Worm (Caenorhabditis elegans) whole organism, L2 larva: ENCODE data around the gene ogdh-1.

Experiments
- C34F6.9 ChIP-seq: fragments of 150-350 bp; optimal IDR thresholded peaks from 2 replicates; lab custom pipeline; 2014; ENCODE audit warnings: missing biosample characterization, missing genetic modification characterization
- F13H6.1 ChIP-seq: sonication (generic microtip); optimal IDR thresholded peaks from 2 replicates; lab custom pipeline; 2016; ENCODE audit warnings: missing genetic modification characterization, missing compliant biosample characterization
- R02D3.7 ChIP-seq: fragments of 150-350 bp; optimal IDR thresholded peaks from 2 replicates; lab custom pipeline; 2014; ENCODE audit warnings: missing biosample characterization, missing genetic modification characterization
- Y55F3AM.14 ChIP-seq: fragments of 200-800 bp; sonication (Bioruptor generic); optimal IDR thresholded peaks from 2 replicates; lab custom pipeline; 2018; ENCODE audit warnings: mild to moderate bottlenecking, missing genetic modification characterization, missing compliant biosample characterization
- ZK546.5 ChIP-seq: sonication (generic microtip); optimal IDR thresholded peaks from 2 replicates; lab custom pipeline; 2017; ENCODE audit warnings: missing biosample characterization, missing genetic modification characterization
- alr-1 ChIP-seq: fragments of 150-350 bp; optimal IDR thresholded peaks from 2 replicates; lab custom pipeline; 2014; ENCODE audit warnings: missing biosample characterization, missing genetic modification characterization
- aly-2 ChIP-seq: fragments of 150-350 bp; optimal IDR thresholded peaks from 2 replicates; lab custom pipeline; 2014; ENCODE audit warnings: missing biosample characterization, missing genetic modification characterization
- ama-1 ChIP-seq: fragments of 150-350 bp; optimal IDR thresholded peaks from 2 replicates; lab custom pipeline; 2018; ENCODE audit warnings: inconsistent platforms
- blmp-1 ChIP-seq: sonication (generic microtip); optimal IDR thresholded peaks from 2 replicates; lab custom pipeline; 2017; ENCODE audit warnings: missing genetic modification characterization, mild to moderate bottlenecking, missing compliant biosample characterization, antibody characterized with exemption, moderate library complexity; ENCODE audit not compliant: insufficient read depth
- ceh-82 ChIP-seq: fragments of 150-350 bp; optimal IDR thresholded peaks from 2 replicates; lab custom pipeline; 2014; ENCODE audit warnings: missing biosample characterization, missing genetic modification characterization
- crh-2 ChIP-seq: sonication (generic microtip); optimal IDR thresholded peaks from 2 replicates; lab custom pipeline; 2017; ENCODE audit warnings: missing biosample characterization, missing genetic modification characterization
- egl-27 ChIP-seq: sonication (generic microtip); optimal IDR thresholded peaks from 3 replicates; lab custom pipeline; 2017; ENCODE audit warnings: missing biosample characterization, missing genetic modification reagents, missing genetic modification characterization
- elt-1 ChIP-seq: fragments of 150-350 bp; optimal IDR thresholded peaks from 2 replicates; lab custom pipeline; 2014; ENCODE audit warnings: missing biosample characterization, missing genetic modification characterization
- elt-3 ChIP-seq: sonication (generic microtip); optimal IDR thresholded peaks from 2 replicates; lab custom pipeline; 2017; ENCODE audit warnings: missing biosample characterization, missing genetic modification characterization
- fos-1 ChIP-seq: fragments of 150-350 bp; optimal IDR thresholded peaks from 2 replicates; lab custom pipeline; 2014; ENCODE audit warnings: missing biosample characterization, missing genetic modification characterization
- lin-11 ChIP-seq: fragments of 150-350 bp; sonication (generic microtip); optimal IDR thresholded peaks from 2 replicates; lab custom pipeline; 2014; ENCODE audit warnings: missing biosample characterization, missing genetic modification characterization, inconsistent platforms, mixed read lengths
- lin-13 ChIP-seq: fragments of 150-350 bp; optimal IDR thresholded peaks from 2 replicates; lab custom pipeline; 2014; ENCODE audit warnings: missing biosample characterization, missing genetic modification reagents, missing genetic modification characterization
- lsy-2 ChIP-seq, 2 experiments: fragments of 150-350 bp in 1 of 2; sonication (generic microtip) in 1 of 2; optimal IDR thresholded peaks; 2 replicates each; lab custom pipeline; 2014 to 2017; ENCODE audit warnings: missing biosample characterization in 2 of 2, missing genetic modification characterization in 2 of 2
- mab-5 ChIP-seq: fragments of 150-350 bp; optimal IDR thresholded peaks from 2 replicates; lab custom pipeline; 2014; ENCODE audit warnings: missing biosample characterization, missing genetic modification characterization
- mbf-1 ChIP-seq: sonication (generic microtip); optimal IDR thresholded peaks from 2 replicates; lab custom pipeline; 2017; ENCODE audit warnings: missing biosample characterization, missing genetic modification characterization
- nhr-10 ChIP-seq: sonication (generic microtip); optimal IDR thresholded peaks from 2 replicates; lab custom pipeline; 2017; ENCODE audit warnings: missing biosample characterization, missing genetic modification characterization
- nhr-129 ChIP-seq: fragments of 150-350 bp; optimal IDR thresholded peaks from 2 replicates; lab custom pipeline; 2014; ENCODE audit warnings: missing biosample characterization, missing genetic modification characterization
- nhr-21 ChIP-seq: fragments of 150-350 bp; optimal IDR thresholded peaks from 2 replicates; lab custom pipeline; 2014; ENCODE audit warnings: missing biosample characterization, missing genetic modification characterization
- nhr-23 ChIP-seq: fragments of 150-350 bp; optimal IDR thresholded peaks from 2 replicates; lab custom pipeline; 2014; ENCODE audit warnings: missing biosample characterization, missing genetic modification reagents, missing genetic modification characterization
- nhr-237 ChIP-seq: fragments of 150-350 bp; optimal IDR thresholded peaks from 2 replicates; lab custom pipeline; 2014; ENCODE audit warnings: missing biosample characterization, missing genetic modification characterization
- nhr-25 ChIP-seq: fragments of 150-350 bp; sonication (generic microtip); optimal IDR thresholded peaks from 3 replicates; lab custom pipeline; 2014; ENCODE audit warnings: missing biosample characterization, missing genetic modification characterization
- nhr-6 ChIP-seq: fragments of 150-350 bp; optimal IDR thresholded peaks from 2 replicates; lab custom pipeline; 2014; ENCODE audit warnings: missing biosample characterization, missing genetic modification characterization
- peb-1 ChIP-seq: fragments of 150-350 bp; optimal IDR thresholded peaks from 2 replicates; lab custom pipeline; 2014; ENCODE audit warnings: missing biosample characterization, missing genetic modification characterization
- sem-4 ChIP-seq: fragments of 150-350 bp; optimal IDR thresholded peaks from 2 replicates; lab custom pipeline; 2014; ENCODE audit warnings: missing biosample characterization, missing genetic modification reagents, missing genetic modification characterization
- sma-3 ChIP-seq: sonication (generic microtip); optimal IDR thresholded peaks from 2 replicates; lab custom pipeline; 2016; ENCODE audit warnings: missing genetic modification reagents, missing genetic modification characterization, missing compliant biosample characterization
- sma-9 ChIP-seq, 2 experiments: fragments of 150-350 bp in 1 of 2; sonication (generic microtip) in 1 of 2; optimal IDR thresholded peaks; 2 replicates each; lab custom pipeline; 2014 to 2016; ENCODE audit warnings: missing genetic modification characterization in 2 of 2, mild to moderate bottlenecking in 1 of 2, missing biosample characterization in 1 of 2, missing compliant biosample characterization in 1 of 2, missing genetic modification reagents in 1 of 2, moderate library complexity in 1 of 2
- snpc-4 ChIP-seq: fragments of 150-350 bp; optimal IDR thresholded peaks from 2 replicates; lab custom pipeline; 2014; ENCODE audit warnings: missing biosample characterization, missing genetic modification characterization
- unc-39 ChIP-seq: fragments of 150-350 bp; optimal IDR thresholded peaks from 2 replicates; lab custom pipeline; 2014; ENCODE audit warnings: missing biosample characterization, missing genetic modification characterization
- unc-55 ChIP-seq: fragments of 150-350 bp; sonication (generic microtip); optimal IDR thresholded peaks from 3 replicates; lab custom pipeline; 2014; ENCODE audit warnings: missing biosample characterization, missing genetic modification reagents, missing genetic modification characterization
- unc-62 ChIP-seq: fragments of 150-350 bp; optimal IDR thresholded peaks from 2 replicates; lab custom pipeline; 2014; ENCODE audit warnings: missing biosample characterization, missing genetic modification reagents, missing genetic modification characterization
- zag-1 ChIP-seq: fragments of 150-350 bp; optimal IDR thresholded peaks from 2 replicates; lab custom pipeline; 2014; ENCODE audit warnings: missing biosample characterization, missing genetic modification characterization
- ztf-4 ChIP-seq: fragments of 150-350 bp; optimal IDR thresholded peaks from 2 replicates; lab custom pipeline; 2014; ENCODE audit warnings: missing biosample characterization, missing genetic modification characterization

Gene ogdh-1

ce11 chrIV:4705922-4706321, 2.1 kb upstream of the ogdh-1 start:
- TF ChIP-seq mab-5 (tag; lab: Kevin White, UChicago) (no peak), egl-27 (no peak), alr-1 (no peak), unc-55 (GFP tag; lab: Kevin White, UChicago) (no peak), ZK546.5 (tag; lab: Kevin White, UChicago) (no peak), blmp-1 (no peak), ama-1 (lab: Kevin White, UChicago) (no peak), sma-9 (GFP tag; optimal IDR thresholded peaks at IDR 0.05; lab: Kevin White, UChicago) (no peak), sma-9 (tag; optimal IDR thresholded peaks at IDR 0.05; lab: Kevin White, UChicago) (no peak), F13H6.1 (tag; lab: Kevin White, UChicago) (no peak), peb-1 (no peak), unc-39 (tag; lab: Kevin White, UChicago) (no peak), mbf-1 (tag; lab: Kevin White, UChicago) (no peak), nhr-23 (tag; lab: Kevin White, UChicago) (no peak), nhr-237 (tag; lab: Kevin White, UChicago) (no peak)

- TF ChIP-seq lin-13 (GFP tag; lab: Kevin White, UChicago) (peak; percentile 39), lin-11 (tag; lab: Kevin White, UChicago) (peak; percentile 8), nhr-129 (tag; lab: Kevin White, UChicago) (peak; percentile 76), lsy-2 (tag; optimal IDR thresholded peaks at IDR 0.05; lab: Kevin White, UChicago) (peak; percentile 40 to 68), nhr-10 (tag; lab: Kevin White, UChicago) (no peak), nhr-21 (tag; lab: Kevin White, UChicago) (peak; percentile 0), nhr-6 (tag; lab: Kevin White, UChicago) (no peak), unc-55 (GFP tag; lab: Kevin White, UChicago) (peak; percentile 60), elt-3 (tag; lab: Kevin White, UChicago) (no peak), unc-62 (GFP tag; lab: Kevin White, UChicago) (no peak), peb-1 (no peak), Y55F3AM.14 (GFP tag; lab: Kevin White, UChicago) (peak; percentile 10), fos-1 (tag; lab: Kevin White, UChicago) (peak; percentile 91), sma-3 (GFP tag; lab: Kevin White, UChicago) (peak; percentile 74), unc-39 (tag; lab: Kevin White, UChicago) (no peak), sem-4 (no peak), crh-2 (peak; percentile 37), ceh-82 (tag; lab: Kevin White, UChicago) (no peak), sma-9 (GFP tag; optimal IDR thresholded peaks at IDR 0.05; lab: Kevin White, UChicago) (peak; percentile 68), sma-9 (tag; optimal IDR thresholded peaks at IDR 0.05; lab: Kevin White, UChicago) (no peak), C34F6.9 (peak; percentile 60), blmp-1 (no peak), F13H6.1 (tag; lab: Kevin White, UChicago) (peak; percentile 75), ztf-4 (tag; lab: Kevin White, UChicago) (peak; percentile 15), zag-1 (tag; lab: Kevin White, UChicago) (peak; percentile 40), snpc-4 (tag; lab: Kevin White, UChicago) (no peak), nhr-25 (tag; lab: Kevin White, UChicago) (peak; percentile 24), aly-2 (tag; lab: Kevin White, UChicago) (no peak), elt-1 (no peak)
These were observed 1.4 kb upstream of the ogdh-1 start for ce11 chrIV:4705182-4705581.

- TF ChIP-seq nhr-129 (tag; lab: Kevin White, UChicago) (no peak), aly-2 (tag; lab: Kevin White, UChicago) (no peak), R02D3.7 (tag; lab: Kevin White, UChicago) (no peak), lin-11 (tag; lab: Kevin White, UChicago) (no peak), nhr-23 (tag; lab: Kevin White, UChicago) (no peak), elt-1 (no peak)
These were observed 11.3 kb downstream of the ogdh-1 start, which contains the start of gene spe-51 for ce11 chrIV:4692463-4692862. Gene spe-51 (plus strand): TSS chrIV:4692763.

- TF ChIP-seq blmp-1 (peak; percentile 61), zag-1 (tag; lab: Kevin White, UChicago) (no peak)
These were observed 15.6 kb downstream of the ogdh-1 start, which contains the start of gene bus-4 for ce11 chrIV:4688221-4688620. Gene bus-4 (plus strand): TSS chrIV:4688269.
